Fruit fly (Drosophila melanogaster) whole organism, embryonic: ENCODE measurements around the gene CG34278.

Experiments used
- Aef1 ChIP-seq: fragments of 200-800 bp; sonication (Bioruptor generic); IDR thresholded peaks from 3 replicates; pipeline ENCODE4 v1.3.6; 2022; ENCODE audit warnings: missing biosample characterization, missing genetic modification characterization
- B-H2 ChIP-seq: fragments of 200-800 bp; sonication (Bioruptor generic); optimal IDR thresholded peaks from 2 replicates; lab custom pipeline; 2018; ENCODE audit warnings: missing biosample characterization, mild to moderate bottlenecking, missing genetic modification characterization
- C15 ChIP-seq: fragments of 200-800 bp; sonication (Bioruptor generic); IDR thresholded peaks from 3 replicates; pipeline ENCODE4 v1.3.6; 2022; ENCODE audit warnings: missing biosample characterization, missing genetic modification characterization
- CG10654 ChIP-seq: fragments of 200-800 bp; sonication (Bioruptor generic); optimal IDR thresholded peaks from 2 replicates; lab custom pipeline; 2016; ENCODE audit warnings: missing biosample characterization, missing genetic modification characterization
- CG10959 ChIP-seq: fragments of 200-800 bp; sonication (Bioruptor generic); IDR thresholded peaks from 2 replicates; pipeline ENCODE4 v1.3.6; 2022; ENCODE audit warnings: missing biosample characterization, missing genetic modification characterization
- CG12104 ChIP-seq: fragments of 200-800 bp; sonication (Bioruptor generic); optimal IDR thresholded peaks from 3 replicates; lab custom pipeline; 2016; ENCODE audit warnings: missing biosample characterization, missing genetic modification characterization
- CG12155 ChIP-seq: fragments of 200-800 bp; sonication (Bioruptor generic); optimal IDR thresholded peaks from 3 replicates; lab custom pipeline; 2016; ENCODE audit warnings: missing biosample characterization, missing genetic modification characterization
- CG12942 ChIP-seq: fragments of 200-800 bp; sonication (Bioruptor generic); optimal IDR thresholded peaks from 3 replicates; lab custom pipeline; 2016; ENCODE audit warnings: missing biosample characterization, missing genetic modification characterization
- CG13123 ChIP-seq: fragments of 200-800 bp; sonication (Bioruptor generic); optimal IDR thresholded peaks from 2 replicates; lab custom pipeline; 2016; ENCODE audit warnings: missing biosample characterization, missing genetic modification characterization
- CG14710 ChIP-seq: fragments of 200-800 bp; sonication (Bioruptor generic); optimal IDR thresholded peaks from 3 replicates; lab custom pipeline; 2019; ENCODE audit warnings: missing biosample characterization, mild to moderate bottlenecking, missing genetic modification characterization, moderate library complexity
- CG15479 ChIP-seq: fragments of 200-800 bp; sonication (Bioruptor generic); optimal IDR thresholded peaks from 3 replicates; lab custom pipeline; 2019; ENCODE audit warnings: missing biosample characterization, mild to moderate bottlenecking, missing genetic modification characterization, moderate library complexity
- CG16779 ChIP-seq: fragments of 200-800 bp; sonication (Bioruptor generic); IDR thresholded peaks from 2 replicates; pipeline ENCODE4 v1.3.6; 2022; ENCODE audit warnings: missing biosample characterization, missing genetic modification characterization
- CG16863 ChIP-seq: fragments of 200-800 bp; sonication (Bioruptor generic); optimal IDR thresholded peaks from 3 replicates; lab custom pipeline; 2016; ENCODE audit warnings: missing biosample characterization, missing genetic modification characterization
- CG1832 ChIP-seq: fragments of 200-800 bp; sonication (Bioruptor generic); optimal IDR thresholded peaks from 2 replicates; lab custom pipeline; 2017; ENCODE audit warnings: missing biosample characterization, mild to moderate bottlenecking, missing genetic modification characterization, inconsistent platforms
- CG18764 ChIP-seq: fragments of 200-800 bp; sonication (Bioruptor generic); optimal IDR thresholded peaks from 3 replicates; lab custom pipeline; 2016; ENCODE audit warnings: missing biosample characterization, missing genetic modification characterization
- CG2199 ChIP-seq: fragments of 200-800 bp; sonication (Bioruptor generic); IDR thresholded peaks from 3 replicates; pipeline ENCODE4 v1.3.6; 2022; ENCODE audit warnings: missing biosample characterization, missing genetic modification characterization
- CG2678 ChIP-seq: fragments of 200-800 bp; sonication (Bioruptor generic); optimal IDR thresholded peaks from 3 replicates; lab custom pipeline; 2019; ENCODE audit warnings: missing biosample characterization, mild to moderate bottlenecking, missing genetic modification characterization, moderate library complexity
- CG31388 ChIP-seq: fragments of 200-800 bp; sonication (Bioruptor generic); optimal IDR thresholded peaks from 2 replicates; lab custom pipeline; 2016; ENCODE audit warnings: missing biosample characterization, missing genetic modification characterization
- CG32532 ChIP-seq: fragments of 200-800 bp; sonication (Bioruptor generic); IDR thresholded peaks from 2 replicates; pipeline ENCODE4 v1.3.6; 2022; ENCODE audit warnings: missing biosample characterization, missing genetic modification characterization
- CG3726 ChIP-seq: fragments of 200-800 bp; sonication (Bioruptor generic); IDR thresholded peaks from 3 replicates; pipeline ENCODE4, ENCODE4 v1.3.6; 2022; ENCODE audit warnings: missing biosample characterization, missing genetic modification characterization
- CG4282 ChIP-seq: fragments of 200-800 bp; sonication (Bioruptor generic); optimal IDR thresholded peaks from 2 replicates; lab custom pipeline; 2016; ENCODE audit warnings: missing biosample characterization, missing genetic modification characterization
- CG4360 ChIP-seq: fragments of 200-800 bp; sonication (Bioruptor generic); IDR thresholded peaks from 2 replicates; pipeline ENCODE4 v1.3.6; 2022; ENCODE audit warnings: missing biosample characterization, missing genetic modification characterization
- CG4617 ChIP-seq: fragments of 200-800 bp; sonication (Bioruptor generic); optimal IDR thresholded peaks from 3 replicates; lab custom pipeline; 2016; ENCODE audit warnings: missing biosample characterization, missing genetic modification characterization, borderline replicate concordance
- CG6854 ChIP-seq: fragments of 200-800 bp; sonication (Bioruptor generic); optimal IDR thresholded peaks from 3 replicates; lab custom pipeline; 2017; ENCODE audit warnings: missing biosample characterization, mild to moderate bottlenecking, missing genetic modification characterization
- CG7357 ChIP-seq: fragments of 200-800 bp; sonication (Bioruptor generic); IDR thresholded peaks from 3 replicates; pipeline ENCODE4 v1.3.6; 2022; ENCODE audit warnings: missing biosample characterization, missing genetic modification characterization
- CG7928 ChIP-seq: fragments of 200-800 bp; sonication (Bioruptor generic); optimal IDR thresholded peaks from 2 replicates; lab custom pipeline; 2017; ENCODE audit warnings: missing biosample characterization, mild to moderate bottlenecking, missing genetic modification characterization
- CG7987 ChIP-seq: fragments of 200-800 bp; sonication (Bioruptor generic); optimal IDR thresholded peaks from 2 replicates; lab custom pipeline; 2018; ENCODE audit warnings: missing biosample characterization, mild to moderate bottlenecking, missing genetic modification characterization, moderate library complexity
- CG8765 ChIP-seq: fragments of 200-800 bp; sonication (Bioruptor generic); IDR thresholded peaks from 2 replicates; pipeline ENCODE4 v1.3.6; 2022; ENCODE audit warnings: missing biosample characterization, missing genetic modification characterization
- CG9215 ChIP-seq: fragments of 200-800 bp; sonication (Bioruptor generic); IDR thresholded peaks from 2 replicates; pipeline ENCODE4 v1.3.6; 2022; ENCODE audit warnings: missing biosample characterization, missing genetic modification characterization
- CrebB ChIP-seq: fragments of 200-800 bp; sonication (Bioruptor generic); optimal IDR thresholded peaks from 3 replicates; lab custom pipeline; 2018; ENCODE audit warnings: missing biosample characterization, mild to moderate bottlenecking, missing genetic modification characterization
- Doc3 ChIP-seq: fragments of 200-800 bp; sonication (Bioruptor generic); IDR thresholded peaks from 3 replicates; pipeline ENCODE4 v1.3.6; 2022; ENCODE audit warnings: missing biosample characterization, missing genetic modification characterization; ENCODE audit not compliant: partially characterized antibody
- Hmx ChIP-seq: fragments of 200-800 bp; sonication (Bioruptor generic); optimal IDR thresholded peaks from 2 replicates; lab custom pipeline; 2016; ENCODE audit warnings: missing biosample characterization, missing genetic modification characterization
- Mrtf ChIP-seq: fragments of 200-800 bp; sonication (Bioruptor generic); IDR thresholded peaks from 3 replicates; pipeline ENCODE4 v1.3.6; 2022; ENCODE audit warnings: missing biosample characterization, missing genetic modification characterization
- NC2β ChIP-seq: fragments of 200-800 bp; sonication (Bioruptor generic); optimal IDR thresholded peaks from 2 replicates; lab custom pipeline; 2016; ENCODE audit warnings: missing biosample characterization, missing genetic modification characterization
- Oli ChIP-seq: fragments of 200-800 bp; sonication (Bioruptor generic); optimal IDR thresholded peaks from 2 replicates; lab custom pipeline; 2018; ENCODE audit warnings: missing biosample characterization, mild to moderate bottlenecking, missing genetic modification characterization, moderate library complexity
- Rfx ChIP-seq: fragments of 200-800 bp; sonication (Bioruptor generic); IDR thresholded peaks from 2 replicates; pipeline ENCODE4 v1.3.6; 2022; ENCODE audit warnings: missing biosample characterization, missing genetic modification characterization
- Ssrp ChIP-seq: fragments of 200-800 bp; sonication (Bioruptor generic); optimal IDR thresholded peaks from 2 replicates; lab custom pipeline; 2018; ENCODE audit warnings: missing biosample characterization, mild to moderate bottlenecking, missing genetic modification characterization, moderate library complexity
- abd-A ChIP-seq: fragments of 200-800 bp; sonication (Bioruptor generic); optimal IDR thresholded peaks from 3 replicates; lab custom pipeline; 2019; ENCODE audit warnings: missing biosample characterization, mild to moderate bottlenecking, missing genetic modification characterization, moderate library complexity
- ase ChIP-seq: fragments of 200-800 bp; sonication (Bioruptor generic); IDR thresholded peaks from 3 replicates; pipeline ENCODE4 v1.3.6; 2022; ENCODE audit warnings: missing biosample characterization, missing genetic modification characterization
- bab2 ChIP-seq: fragments of 200-800 bp; sonication (Bioruptor generic); optimal IDR thresholded peaks from 2 replicates; lab custom pipeline; 2016; ENCODE audit warnings: missing biosample characterization, missing genetic modification characterization
- cg ChIP-seq: fragments of 200-800 bp; sonication (Bioruptor generic); optimal IDR thresholded peaks from 3 replicates; lab custom pipeline; 2019; ENCODE audit warnings: missing biosample characterization, mild to moderate bottlenecking, missing genetic modification characterization, moderate library complexity
- ftz-f1 ChIP-seq: fragments of 200-800 bp; sonication (Bioruptor generic); optimal IDR thresholded peaks from 2 replicates; lab custom pipeline; 2016; ENCODE audit warnings: missing biosample characterization, missing genetic modification characterization
- kay ChIP-seq: fragments of 200-800 bp; sonication (Bioruptor generic); optimal IDR thresholded peaks from 2 replicates; lab custom pipeline; 2016; ENCODE audit warnings: missing biosample characterization, missing genetic modification characterization
- maf-S ChIP-seq: fragments of 200-800 bp; sonication (Bioruptor generic); optimal IDR thresholded peaks from 2 replicates; lab custom pipeline; 2016; ENCODE audit warnings: missing biosample characterization, missing genetic modification characterization
- salm ChIP-seq: fragments of 200-800 bp; sonication (Bioruptor generic); optimal IDR thresholded peaks from 2 replicates; lab custom pipeline; 2018; ENCODE audit warnings: missing biosample characterization, mild to moderate bottlenecking, missing genetic modification characterization
- shn ChIP-seq: fragments of 200-800 bp; sonication (Bioruptor generic); optimal IDR thresholded peaks from 3 replicates; lab custom pipeline; 2016; ENCODE audit warnings: missing biosample characterization, missing genetic modification characterization
- slou ChIP-seq: fragments of 200-800 bp; sonication (Bioruptor generic); optimal IDR thresholded peaks from 3 replicates; lab custom pipeline; 2016; ENCODE audit warnings: missing biosample characterization, missing genetic modification characterization
- slp2 ChIP-seq: fragments of 200-800 bp; sonication (Bioruptor generic); optimal IDR thresholded peaks from 2 replicates; lab custom pipeline; 2016; ENCODE audit warnings: missing biosample characterization, missing genetic modification characterization
- stwl ChIP-seq: fragments of 200-800 bp; sonication (Bioruptor generic); optimal IDR thresholded peaks from 3 replicates; lab custom pipeline; 2018; ENCODE audit warnings: missing biosample characterization, mild to moderate bottlenecking, missing genetic modification characterization, moderate library complexity
- tin ChIP-seq: fragments of 200-800 bp; sonication (Bioruptor generic); optimal IDR thresholded peaks from 3 replicates; lab custom pipeline; 2016; ENCODE audit warnings: missing biosample characterization, missing genetic modification characterization
- tio ChIP-seq: fragments of 200-800 bp; sonication (Bioruptor generic); optimal IDR thresholded peaks from 2 replicates; lab custom pipeline; 2017; ENCODE audit warnings: missing biosample characterization, missing genetic modification characterization, inconsistent platforms
- wor ChIP-seq: fragments of 200-800 bp; sonication (Bioruptor generic); IDR thresholded peaks from 2 replicates; pipeline ENCODE4 v1.3.6; 2022; ENCODE audit warnings: missing biosample characterization, missing genetic modification characterization

The CG34278 gene

DNA sequence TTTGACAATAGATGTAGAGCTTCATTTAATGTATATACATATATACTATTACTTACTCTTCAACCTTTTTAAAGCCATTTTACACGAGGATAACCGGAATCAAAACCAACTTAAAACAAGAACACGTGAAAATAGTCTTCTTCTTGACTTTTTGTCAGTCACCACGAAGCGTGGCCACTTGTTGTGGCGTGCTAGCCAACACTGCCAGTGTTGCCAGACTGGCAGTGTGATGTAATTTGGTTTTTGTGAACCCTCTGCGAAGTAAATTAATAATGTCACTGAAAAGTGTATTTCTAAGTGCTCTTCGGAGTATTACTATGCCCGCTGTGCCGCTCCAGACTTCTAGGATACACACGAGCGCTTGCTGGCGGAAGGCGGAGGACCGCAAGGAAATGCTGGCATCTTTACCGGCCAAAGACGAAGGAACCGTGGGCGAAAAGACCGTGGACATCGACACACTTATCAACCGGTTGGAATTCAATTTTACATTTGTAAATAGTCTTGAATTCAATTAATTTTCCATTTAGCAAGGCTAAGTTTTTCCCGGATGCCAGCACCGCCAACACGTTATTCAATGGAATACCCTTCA lies 47.6 kb upstream of the CG34278 start, which contains the start of the genes Ns1 and mRpS11 (continued):
- TF ChIP-seq Ssrp (tag; lab: Kevin White, UChicago) (no peak), CG7357 (GFP tag; lab: Robert Waterston, UW) (no peak), CG8765 (GFP tag; lab: Robert Waterston, UW) (no peak), CG6854 (no peak), CG2199 (GFP tag; lab: Robert Waterston, UW) (peak; percentile 68; the same call in 1 of the 3 replicates), wor (no peak), CG3726 (GFP tag; lab: Robert Waterston, UW) (no peak), maf-S (GFP tag; lab: Kevin White, UChicago) (no peak), CG7928 (GFP tag; lab: Kevin White, UChicago) (no peak), shn (GFP tag; lab: Kevin White, UChicago) (peak; percentile 30), CG7987 (GFP tag; lab: Kevin White, UChicago) (peak; percentile 76), CG4617 (peak; percentile 96), abd-A (tag; lab: Kevin White, UChicago) (no peak), CG16779 (no peak), Hmx (GFP tag; lab: Kevin White, UChicago) (no peak), stwl (tag; lab: Kevin White, UChicago) (peak; percentile 83), CG10654 (GFP tag; lab: Kevin White, UChicago) (no peak), CG12942 (GFP tag; lab: Kevin White, UChicago) (no peak), Oli (tag; lab: Kevin White, UChicago) (no peak), C15 (GFP tag; lab: Robert Waterston, UW) (no peak), CG9215 (GFP tag; lab: Robert Waterston, UW) (no peak), CG13123 (GFP tag; lab: Kevin White, UChicago) (no peak), CG1832 (no peak), slp2 (GFP tag; lab: Kevin White, UChicago) (no peak), Doc3 (GFP tag; lab: Robert Waterston, UW) (no peak), CG4282 (GFP tag; lab: Kevin White, UChicago) (peak; percentile 38), CG12155 (GFP tag; lab: Kevin White, UChicago) (no peak), CrebB (tag; lab: Kevin White, UChicago) (no peak), bab2 (GFP tag; lab: Kevin White, UChicago) (no peak), slou (GFP tag; lab: Kevin White, UChicago) (no peak), B-H2 (GFP tag; lab: Kevin White, UChicago) (peak; percentile 68), CG10959 (GFP tag; lab: Robert Waterston, UW) (no peak), tin (peak; percentile 11), ase (no peak), salm (tag; lab: Kevin White, UChicago) (no peak), CG31388 (GFP tag; lab: Kevin White, UChicago) (no peak), tio (GFP tag; lab: Kevin White, UChicago) (no peak), CG18764 (GFP tag; lab: Kevin White, UChicago) (no peak), CG2678 (no peak), kay (GFP tag; lab: Kevin White, UChicago) (no peak), NC2β (GFP tag; lab: Kevin White, UChicago) (peak; percentile 61), Rfx (peak; percentile 65), ftz-f1 (peak; percentile 42), cg (GFP tag; lab: Kevin White, UChicago) (no peak), CG32532 (peak; percentile 52), Aef1 (GFP tag; lab: Robert Waterston, UW) (no peak), Mrtf (no peak), CG4360 (no peak), CG16863 (GFP tag; lab: Kevin White, UChicago) (no peak), CG15479 (no peak), CG12104 (peak; percentile 49), CG14710 (tag; lab: Kevin White, UChicago) (peak; percentile 62)
